Worm (Caenorhabditis elegans): ENCODE results near the gene nep-2.

DNA sequence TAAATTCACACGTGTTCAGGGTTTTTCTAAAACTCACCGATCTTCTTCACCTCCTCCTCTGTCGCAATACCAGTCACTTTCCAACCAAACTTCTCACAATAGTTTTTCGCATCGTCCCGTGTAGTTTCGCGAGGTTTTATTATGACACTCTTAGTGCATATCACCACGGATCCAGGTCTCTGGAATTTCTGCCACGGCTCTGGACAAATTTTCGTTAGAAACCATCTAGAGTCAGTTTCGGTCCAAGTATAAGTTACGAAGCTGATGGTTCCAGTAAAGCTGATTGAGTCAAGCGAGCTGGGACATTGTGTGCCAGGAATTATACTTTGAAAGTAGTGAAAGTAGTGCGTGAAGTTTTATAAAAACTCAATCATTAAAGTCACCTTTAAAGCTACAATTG, 30.8 kb upstream of the nep-2 start:
- TF ChIP-seq F13C5.2 (tag; optimal IDR thresholded peaks at IDR 0.05) (no peak), ama-1 (optimal IDR thresholded peaks at IDR 0.05) (no peak), aly-1 (tag; optimal IDR thresholded peaks at IDR 0.05) (no peak), pes-1 (GFP tag; IDR thresholded peaks at IDR 0.05) (no peak), hnd-1 (tag; optimal IDR thresholded peaks at IDR 0.05) (no peak), scrt-1 (GFP tag; IDR thresholded peaks at IDR 0.05) (no peak), hmg-4 (GFP tag; optimal IDR thresholded peaks at IDR 0.05) (no peak), ceh-13 (GFP tag; optimal IDR thresholded peaks at IDR 0.05) (no peak), sea-1 (GFP tag; conservative IDR thresholded peaks at IDR 0.05) (no peak), tbx-37 (GFP tag; conservative IDR thresholded peaks at IDR 0.05) (no peak)

Data from whole organism, early embryonic.